Worm (Caenorhabditis elegans) whole organism, L2 larva: ENCODE results near the gene T06D4.1.

ENCODE experiments used
- C34F6.9 ChIP-seq: fragments of 150-350 bp; optimal IDR thresholded peaks from 2 replicates; lab custom pipeline; 2014; ENCODE audit warnings: missing biosample characterization, missing genetic modification characterization
- Y55F3AM.14 ChIP-seq: fragments of 200-800 bp; sonication (Bioruptor generic); optimal IDR thresholded peaks from 2 replicates; lab custom pipeline; 2018; ENCODE audit warnings: mild to moderate bottlenecking, missing genetic modification characterization, missing compliant biosample characterization
- ama-1 ChIP-seq: fragments of 150-350 bp; optimal IDR thresholded peaks from 2 replicates; lab custom pipeline; 2018; ENCODE audit warnings: inconsistent platforms
- blmp-1 ChIP-seq: sonication (generic microtip); optimal IDR thresholded peaks from 2 replicates; lab custom pipeline; 2017; ENCODE audit warnings: missing genetic modification characterization, mild to moderate bottlenecking, missing compliant biosample characterization, antibody characterized with exemption, moderate library complexity; ENCODE audit not compliant: insufficient read depth
- mdl-1 ChIP-seq, 2 experiments: fragments of 150-350 bp in 1 of 2; sonication (generic microtip) in 1 of 2; optimal IDR thresholded peaks; 2 replicates each; lab custom pipeline; 2017; ENCODE audit warnings: missing biosample characterization in 2 of 2, missing genetic modification characterization in 2 of 2
- nhr-11 ChIP-seq: fragments of 150-350 bp; optimal IDR thresholded peaks from 2 replicates; lab custom pipeline; 2014; ENCODE audit warnings: missing biosample characterization, missing genetic modification characterization
- nhr-12 ChIP-seq: fragments of 150-350 bp; optimal IDR thresholded peaks from 2 replicates; lab custom pipeline; 2014; ENCODE audit warnings: missing biosample characterization, missing genetic modification characterization
- nhr-77 ChIP-seq: fragments of 150-350 bp; optimal IDR thresholded peaks from 2 replicates; lab custom pipeline; 2014; ENCODE audit warnings: missing biosample characterization, missing genetic modification characterization
- unc-39 ChIP-seq: fragments of 150-350 bp; optimal IDR thresholded peaks from 2 replicates; lab custom pipeline; 2014; ENCODE audit warnings: missing biosample characterization, missing genetic modification characterization

ce11 chrII:3414383-3414910, 32.8 kb downstream of the T06D4.1 start, which contains the start of the genes F18A12.7 and F18A12.2:
- TF ChIP-seq ama-1 (lab: Kevin White, UChicago), result no peak
- TF ChIP-seq nhr-11 (tag; lab: Kevin White, UChicago), result no peak
- no peak for TF ChIP-seq C34F6.9 (tag; lab: Kevin White, UChicago)
- no peak for TF ChIP-seq nhr-77 (tag; lab: Kevin White, UChicago)
- no peak for TF ChIP-seq Y55F3AM.14 (GFP tag; lab: Kevin White, UChicago)
- TF ChIP-seq mdl-1 (tag; optimal IDR thresholded peaks at IDR 0.05; lab: Kevin White, UChicago), result no peak
- no peak for TF ChIP-seq unc-39 (tag; lab: Kevin White, UChicago)
- no peak for TF ChIP-seq nhr-12 (tag; lab: Kevin White, UChicago)
- no peak for TF ChIP-seq blmp-1 (tag; lab: Kevin White, UChicago)
